Fruit fly (Drosophila melanogaster) whole organism, embryonic: ENCODE measurements around the gene ATP8B.

Experiments used
- CG10543 ChIP-seq: fragments of 200-800 bp; sonication (Bioruptor generic); optimal IDR thresholded peaks from 3 replicates; lab custom pipeline; 2017; ENCODE audit warnings: missing biosample characterization, mild to moderate bottlenecking, missing genetic modification characterization, moderate library complexity
- CG32532 ChIP-seq: fragments of 200-800 bp; sonication (Bioruptor generic); IDR thresholded peaks from 2 replicates; pipeline ENCODE4 v1.3.6; 2022; ENCODE audit warnings: missing biosample characterization, missing genetic modification characterization
- CG6683 ChIP-seq: fragments of 200-800 bp; sonication (Bioruptor generic); optimal IDR thresholded peaks from 2 replicates; lab custom pipeline; 2017; ENCODE audit warnings: missing biosample characterization, mild to moderate bottlenecking, missing genetic modification characterization, missing genetic modification reagents
- CG8924 ChIP-seq: fragments of 200-800 bp; optimal IDR thresholded peaks from 3 replicates; lab custom pipeline; 2019; ENCODE audit warnings: missing biosample characterization, mild to moderate bottlenecking, missing genetic modification characterization, moderate library complexity
- grn ChIP-seq: fragments of 200-800 bp; sonication (Bioruptor generic); optimal IDR thresholded peaks from 3 replicates; lab custom pipeline; 2017; ENCODE audit warnings: missing biosample characterization, missing genetic modification characterization
- nerfin-1 ChIP-seq: fragments of 200-800 bp; sonication (Bioruptor generic); optimal IDR thresholded peaks from 3 replicates; lab custom pipeline; 2019; ENCODE audit warnings: missing biosample characterization, mild to moderate bottlenecking, missing genetic modification characterization, moderate library complexity

DNA sequence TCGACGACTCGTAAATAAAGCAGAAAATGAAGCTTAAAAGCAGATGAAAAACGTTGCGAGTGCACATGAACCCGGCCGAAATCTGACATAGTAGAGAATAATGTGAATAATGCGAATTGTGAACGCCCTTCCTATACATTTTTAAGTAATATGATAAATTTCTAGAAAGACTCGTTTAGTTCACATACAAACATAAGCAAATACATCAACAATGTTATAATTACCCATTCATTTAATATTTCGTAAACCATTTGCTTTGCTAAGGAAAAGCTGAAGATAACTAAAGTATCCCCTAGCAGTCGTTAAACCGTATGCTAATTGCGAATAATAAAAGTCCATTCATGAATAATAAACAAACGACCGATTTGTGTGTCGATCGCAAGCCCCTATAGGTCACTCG lies 6.9 kb downstream of the ATP8B start:
- TF ChIP-seq nerfin-1 (tag; lab: Kevin White, UChicago) = no peak
- TF ChIP-seq CG10543 (GFP tag; lab: Kevin White, UChicago) = no peak
- no peak for TF ChIP-seq grn (GFP tag; lab: Kevin White, UChicago)
- TF ChIP-seq CG6683 (GFP tag; lab: Kevin White, UChicago) = no peak
- TF ChIP-seq CG32532 (GFP tag; lab: Robert Waterston, UW) = no peak
- no peak for TF ChIP-seq CG8924 (tag; lab: Kevin White, UChicago)
